Fruit fly (Drosophila melanogaster): ENCODE data around the gene Rab9D.

DNA sequence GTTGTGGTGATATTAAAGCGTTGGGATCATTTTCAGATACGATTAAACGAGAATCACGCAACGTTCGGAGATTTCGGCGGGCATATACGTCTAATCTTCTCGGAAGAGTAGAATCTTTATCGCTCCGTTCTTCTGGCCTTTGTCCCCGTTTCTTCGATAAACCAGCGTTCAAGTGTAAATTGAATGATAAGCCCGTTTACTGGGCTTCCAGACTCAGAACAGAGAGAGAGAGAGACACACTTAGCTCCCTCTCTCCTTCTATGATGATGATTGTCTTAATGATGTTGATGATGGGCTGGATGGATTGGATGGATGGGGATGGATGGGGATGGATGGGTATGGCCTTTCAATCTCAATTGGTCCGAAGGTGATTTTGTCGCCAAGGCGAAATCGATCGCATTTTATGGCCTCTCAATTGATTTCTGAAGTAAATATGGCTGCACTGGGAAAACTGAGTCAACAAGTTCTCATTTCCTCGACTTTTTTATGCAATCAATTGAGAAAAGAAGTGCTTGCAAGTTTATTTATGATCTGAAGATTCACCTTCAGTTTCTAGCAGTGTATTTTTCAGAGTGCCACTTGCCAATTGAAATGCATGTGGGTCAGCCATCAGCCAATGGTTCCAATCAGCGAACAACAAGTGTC, 8.3 kb upstream of the Rab9D start:
- no peak for TF ChIP-seq h (GFP tag; optimal IDR thresholded peaks at IDR 0.05)
- no peak for TF ChIP-seq usp (GFP tag; optimal IDR thresholded peaks at IDR 0.05)
- TF ChIP-seq Abd-B (GFP tag; optimal IDR thresholded peaks at IDR 0.05): no peak
- no peak for TF ChIP-seq fru (GFP tag; optimal IDR thresholded peaks at IDR 0.05)

All from whole organism, wandering third instar larva.